Fruit fly (Drosophila melanogaster) whole organism, adult: Measurements from ENCODE around the gene CG45075.

Experiments used
- CG11617 ChIP-seq: fragments of 200-800 bp; sonication (Bioruptor generic); optimal IDR thresholded peaks from 2 replicates; lab custom pipeline; 2017; ENCODE audit warnings: mild to moderate bottlenecking, missing biosample characterization, missing genetic modification reagents, missing genetic modification characterization
- CG12768 ChIP-seq: fragments of 200-800 bp; sonication (Bioruptor generic); optimal IDR thresholded peaks from 2 replicates; lab custom pipeline; 2017; ENCODE audit warnings: missing biosample characterization, missing genetic modification characterization, mild to moderate bottlenecking, moderate library complexity, missing genetic modification reagents
- CG14711 ChIP-seq: fragments of 200-800 bp; sonication (Bioruptor generic); optimal IDR thresholded peaks from 2 replicates; lab custom pipeline; 2018; ENCODE audit warnings: missing biosample characterization, mild to moderate bottlenecking, missing genetic modification characterization, moderate library complexity
- CG1620 ChIP-seq: fragments of 200-800 bp; sonication (Bioruptor generic); optimal IDR thresholded peaks from 2 replicates; lab custom pipeline; 2016; ENCODE audit warnings: missing biosample characterization, missing genetic modification characterization
- CG33017 ChIP-seq: fragments of 200-800 bp; sonication (Bioruptor generic); optimal IDR thresholded peaks from 2 replicates; lab custom pipeline; 2018; ENCODE audit warnings: missing biosample characterization, mild to moderate bottlenecking, missing genetic modification characterization, moderate library complexity
- CG5204 ChIP-seq: fragments of 200-800 bp; sonication (Bioruptor generic); optimal IDR thresholded peaks from 2 replicates; lab custom pipeline; 2016; ENCODE audit warnings: missing biosample characterization, missing genetic modification characterization
- CG7045 ChIP-seq: fragments of 200-800 bp; sonication (Bioruptor generic); optimal IDR thresholded peaks from 2 replicates; lab custom pipeline; 2017; ENCODE audit warnings: missing biosample characterization, mild to moderate bottlenecking, missing genetic modification characterization
- CG7101 ChIP-seq: fragments of 200-800 bp; sonication (Bioruptor generic); optimal IDR thresholded peaks from 2 replicates; lab custom pipeline; 2018; ENCODE audit warnings: missing biosample characterization, mild to moderate bottlenecking, missing genetic modification characterization, moderate library complexity
- Clk ChIP-seq: fragments of 200-800 bp; sonication (Bioruptor generic); optimal IDR thresholded peaks from 2 replicates; lab custom pipeline; 2017; ENCODE audit warnings: missing biosample characterization, missing genetic modification characterization
- Crg-1 ChIP-seq: fragments of 200-800 bp; sonication (Bioruptor generic); optimal IDR thresholded peaks from 2 replicates; lab custom pipeline; 2016; ENCODE audit warnings: missing biosample characterization, missing genetic modification characterization
- Hr96 ChIP-seq: fragments of 200-800 bp; sonication (Bioruptor generic); optimal IDR thresholded peaks from 2 replicates; lab custom pipeline; 2016; ENCODE audit warnings: missing biosample characterization, missing genetic modification characterization
- Mnt ChIP-seq: fragments of 200-800 bp; sonication (Bioruptor generic); optimal IDR thresholded peaks from 2 replicates; lab custom pipeline; 2016; ENCODE audit warnings: missing biosample characterization, mild to moderate bottlenecking, missing genetic modification characterization
- bab1 ChIP-seq: fragments of 200-800 bp; sonication (Bioruptor generic); optimal IDR thresholded peaks from 3 replicates; lab custom pipeline; 2019; ENCODE audit warnings: missing biosample characterization, mild to moderate bottlenecking, missing genetic modification characterization, moderate library complexity
- cic ChIP-seq: fragments of 200-800 bp; sonication (Bioruptor generic); optimal IDR thresholded peaks from 2 replicates; lab custom pipeline; 2017; ENCODE audit warnings: missing biosample characterization, mild to moderate bottlenecking, missing genetic modification characterization, moderate library complexity
- cnc ChIP-seq, 2 experiments: fragments of >200 bp; optimal IDR thresholded peaks; 2 replicates each; lab custom pipeline; 2017
- kay ChIP-seq: fragments of 200-800 bp; sonication (Bioruptor generic); peaks from one replicate; lab custom pipeline; 2016; ENCODE audit warnings: missing biosample characterization, missing genetic modification characterization, borderline replicate concordance
- ovo ChIP-seq: fragments of 200-800 bp; sonication (Bioruptor generic); optimal IDR thresholded peaks from 2 replicates; lab custom pipeline; 2016; ENCODE audit warnings: missing biosample characterization, missing genetic modification characterization
- pad ChIP-seq: fragments of 200-800 bp; sonication (Bioruptor generic); optimal IDR thresholded peaks from 3 replicates; lab custom pipeline; 2017; ENCODE audit warnings: missing biosample characterization, missing genetic modification characterization, mild to moderate bottlenecking, moderate library complexity, missing genetic modification reagents
- tj ChIP-seq: fragments of 200-800 bp; sonication (Bioruptor generic); optimal IDR thresholded peaks from 3 replicates; lab custom pipeline; 2017; ENCODE audit warnings: missing biosample characterization, mild to moderate bottlenecking, missing genetic modification characterization, moderate library complexity
- toe ChIP-seq: fragments of 200-800 bp; sonication (Bioruptor generic); optimal IDR thresholded peaks from 2 replicates; lab custom pipeline; 2016; ENCODE audit warnings: missing biosample characterization, missing genetic modification characterization

CG45075 gene

dm6 chr2L:6110781-6111180, 19.6 kb downstream of the CG45075 start:
- TF ChIP-seq toe (GFP tag; lab: Kevin White, UChicago) (no peak), kay (GFP tag; lab: Kevin White, UChicago) (peak; percentile 66)

dm6 chr2L:6118212-6118611, 27.0 kb downstream of the CG45075 start, which contains the start of gene CG31642:
Gene CG31642, plus strand, starts transcription at chr2L:6118512.
- no peak for TF ChIP-seq CG7101 (tag; lab: Kevin White, UChicago)
- TF ChIP-seq CG7045 (GFP tag; lab: Kevin White, UChicago), result no peak
- TF ChIP-seq tj (GFP tag; lab: Kevin White, UChicago), result no peak
- TF ChIP-seq CG12768 (GFP tag; lab: Kevin White, UChicago), result no peak
- no peak for TF ChIP-seq CG14711
- TF ChIP-seq Clk (GFP tag; lab: Kevin White, UChicago), result no peak
- TF ChIP-seq CG33017 (tag; lab: Kevin White, UChicago), result no peak
- TF ChIP-seq Hr96 (GFP tag; lab: Kevin White, UChicago), result no peak
- TF ChIP-seq CG5204 (GFP tag; lab: Kevin White, UChicago), result no peak
- no peak for TF ChIP-seq kay (GFP tag; lab: Kevin White, UChicago)
- TF ChIP-seq toe (GFP tag; lab: Kevin White, UChicago), result no peak
- no peak for TF ChIP-seq CG11617 (GFP tag; lab: Kevin White, UChicago)
- TF ChIP-seq ovo (GFP tag; lab: Kevin White, UChicago), result no peak
- TF ChIP-seq Crg-1 (GFP tag; lab: Kevin White, UChicago), result no peak
- no peak for TF ChIP-seq cnc (optimal IDR thresholded peaks at IDR 0.05; lab: Kevin White, UChicago)
- TF ChIP-seq Mnt, result no peak
- TF ChIP-seq pad (GFP tag; lab: Kevin White, UChicago), result no peak
- TF ChIP-seq bab1 (GFP tag; lab: Kevin White, UChicago), result no peak
- TF ChIP-seq cic (GFP tag; lab: Kevin White, UChicago), result no peak

dm6 chr2L:6124815-6125214, 33.6 kb downstream of the CG45075 start, which contains the start of gene Arpc4:
Gene Arpc4, plus strand, starts transcription at chr2L:6125132.
- TF ChIP-seq CG7101 (tag; lab: Kevin White, UChicago) (peak; percentile 45), tj (GFP tag; lab: Kevin White, UChicago) (peak; percentile 11), bab1 (GFP tag; lab: Kevin White, UChicago) (no peak), CG5204 (GFP tag; lab: Kevin White, UChicago) (peak; percentile 16), CG7045 (GFP tag; lab: Kevin White, UChicago) (peak; percentile 12), CG1620 (GFP tag; lab: Kevin White, UChicago) (peak; percentile 21), CG33017 (tag; lab: Kevin White, UChicago) (peak; percentile 46), CG14711 (peak; percentile 52), CG11617 (GFP tag; lab: Kevin White, UChicago) (no peak), ovo (GFP tag; lab: Kevin White, UChicago) (no peak), CG12768 (GFP tag; lab: Kevin White, UChicago) (no peak)

dm6 chr2L:6127478-6127877, 36.3 kb downstream of the CG45075 start, which contains the start of gene WDR79:
Gene WDR79, minus strand, starts transcription at chr2L:6127775.
- TF ChIP-seq Hr96 (GFP tag; lab: Kevin White, UChicago), result no peak
- TF ChIP-seq CG14711, result no peak
- TF ChIP-seq Mnt, result no peak
- TF ChIP-seq Crg-1 (GFP tag; lab: Kevin White, UChicago), result no peak
- TF ChIP-seq CG5204 (GFP tag; lab: Kevin White, UChicago), result no peak
- TF ChIP-seq kay (GFP tag; lab: Kevin White, UChicago), result no peak
- TF ChIP-seq pad (GFP tag; lab: Kevin White, UChicago), result no peak
- no peak for TF ChIP-seq CG33017 (tag; lab: Kevin White, UChicago)
- TF ChIP-seq CG1620 (GFP tag; lab: Kevin White, UChicago), result no peak
- no peak for TF ChIP-seq bab1 (GFP tag; lab: Kevin White, UChicago)
- TF ChIP-seq CG11617 (GFP tag; lab: Kevin White, UChicago), result no peak
- TF ChIP-seq CG7045 (GFP tag; lab: Kevin White, UChicago), result no peak
- no peak for TF ChIP-seq cic (GFP tag; lab: Kevin White, UChicago)
- no peak for TF ChIP-seq ovo (GFP tag; lab: Kevin White, UChicago)
- TF ChIP-seq CG7101 (tag; lab: Kevin White, UChicago), result no peak
- TF ChIP-seq CG12768 (GFP tag; lab: Kevin White, UChicago), result no peak
- no peak for TF ChIP-seq toe (GFP tag; lab: Kevin White, UChicago)
- TF ChIP-seq tj (GFP tag; lab: Kevin White, UChicago), result no peak

dm6 chr2L:6130522-6131073, 39.4 kb downstream of the CG45075 start, which contains the start of the genes B9d2, tctn and CG9222:
Gene B9d2, minus strand, starts transcription at chr2L:6130651.
Gene tctn, minus strand, starts transcription at chr2L:6130651.
Gene CG9222, plus strand, starts transcription at chr2L:6131023.
- TF ChIP-seq Mnt (no peak), CG7045 (GFP tag; lab: Kevin White, UChicago) (no peak), toe (GFP tag; lab: Kevin White, UChicago) (no peak)

dm6 chr2L:6139082-6139481, 47.9 kb downstream of the CG45075 start, which contains the start of gene CG13991:
Gene CG13991, plus strand, starts transcription at chr2L:6139382.
- TF ChIP-seq cnc (optimal IDR thresholded peaks at IDR 0.05; lab: Kevin White, UChicago), result no peak
- TF ChIP-seq CG7101 (tag; lab: Kevin White, UChicago), result no peak
- no peak for TF ChIP-seq Clk (GFP tag; lab: Kevin White, UChicago)
- TF ChIP-seq Hr96 (GFP tag; lab: Kevin White, UChicago), result no peak
- TF ChIP-seq bab1 (GFP tag; lab: Kevin White, UChicago), result no peak
- no peak for TF ChIP-seq ovo (GFP tag; lab: Kevin White, UChicago)
- no peak for TF ChIP-seq CG7045 (GFP tag; lab: Kevin White, UChicago)
- TF ChIP-seq CG11617 (GFP tag; lab: Kevin White, UChicago), result no peak
- no peak for TF ChIP-seq CG5204 (GFP tag; lab: Kevin White, UChicago)
- no peak for TF ChIP-seq pad (GFP tag; lab: Kevin White, UChicago)
- no peak for TF ChIP-seq CG1620 (GFP tag; lab: Kevin White, UChicago)
- TF ChIP-seq Crg-1 (GFP tag; lab: Kevin White, UChicago), result no peak
- TF ChIP-seq CG33017 (tag; lab: Kevin White, UChicago), result no peak
- no peak for TF ChIP-seq kay (GFP tag; lab: Kevin White, UChicago)
